Worm (Caenorhabditis elegans): ENCODE results near the gene T08E11.1.
"Not testable (repeated sequence)": the region's sequence is repeated elsewhere in the genome, so short reads cannot be mapped to it uniquely, and the experiment has no call there.

Gene T08E11.1

DNA sequence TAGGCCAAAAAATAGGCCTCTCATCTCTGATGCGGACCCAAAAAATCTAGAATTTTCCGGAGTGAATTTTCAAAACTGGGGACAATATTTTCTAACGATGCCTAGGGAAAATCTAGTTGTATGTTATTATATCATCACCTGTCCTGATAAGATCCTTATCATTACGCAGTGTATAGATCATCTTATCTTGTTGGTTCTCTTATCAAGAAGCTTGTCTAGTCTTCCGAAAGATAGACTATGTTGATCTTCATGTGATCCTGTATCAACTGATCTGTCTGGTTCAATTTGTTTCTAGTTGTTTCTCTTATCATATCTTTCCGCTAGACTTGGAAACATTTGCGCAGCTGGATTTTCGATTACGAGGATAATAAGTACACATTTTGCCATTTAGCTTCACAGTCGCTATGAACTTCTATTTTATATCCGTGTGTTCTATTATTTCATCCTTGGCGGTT, 14.6 kb downstream of the T08E11.1 start, which contains the start of gene C52E2.3:
Gene C52E2.3, plus strand, starts transcription at position 405 of the 455 bp plus-strand sequence.
- no peak for TF ChIP-seq unc-62 (GFP tag; optimal IDR thresholded peaks at IDR 0.05)

DNA sequence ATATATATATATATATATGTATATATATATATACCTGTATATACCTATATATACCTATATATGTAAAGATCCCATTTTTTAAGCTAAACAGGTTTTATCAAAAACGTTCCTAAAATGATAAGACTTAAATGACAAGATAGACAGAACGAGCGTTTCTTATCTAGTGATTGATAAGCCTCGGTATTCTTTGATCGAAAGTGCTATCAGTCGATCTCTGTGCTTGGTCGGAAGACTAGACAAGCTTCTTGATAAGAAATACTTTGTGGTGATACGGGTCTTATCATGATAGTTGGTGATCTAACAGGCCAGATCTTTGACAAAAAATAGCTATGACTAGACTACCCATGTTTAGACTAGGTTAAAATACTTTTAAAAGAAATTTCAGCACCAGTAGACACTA, 15.4 kb downstream of the T08E11.1 start:
- no peak for TF ChIP-seq unc-62 (GFP tag; optimal IDR thresholded peaks at IDR 0.05)

DNA sequence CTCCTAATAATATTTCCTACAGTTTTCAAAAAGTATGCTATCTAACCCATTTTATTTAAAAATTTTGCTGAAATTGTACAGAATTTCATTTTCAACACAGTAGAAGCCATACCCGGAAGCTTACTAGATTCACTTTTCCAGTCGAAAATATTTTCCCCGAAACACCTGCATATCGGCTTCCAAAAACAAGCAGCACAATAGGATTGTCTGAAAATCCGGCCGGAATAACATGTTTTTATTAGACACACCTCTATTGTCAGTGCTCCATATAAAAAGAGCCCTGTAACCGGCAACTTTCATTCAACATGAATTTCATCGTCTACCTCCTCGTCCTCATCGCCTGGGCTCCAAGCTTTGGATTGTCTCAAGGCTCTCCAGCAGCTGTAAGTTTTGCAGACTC, 16.2 kb downstream of the T08E11.1 start, which contains the start of gene C52E2.2:
Gene C52E2.2, plus strand, starts transcription at position 301 of the 400 bp plus-strand sequence.
- TF ChIP-seq unc-62 (GFP tag; optimal IDR thresholded peaks at IDR 0.05) = no peak

DNA sequence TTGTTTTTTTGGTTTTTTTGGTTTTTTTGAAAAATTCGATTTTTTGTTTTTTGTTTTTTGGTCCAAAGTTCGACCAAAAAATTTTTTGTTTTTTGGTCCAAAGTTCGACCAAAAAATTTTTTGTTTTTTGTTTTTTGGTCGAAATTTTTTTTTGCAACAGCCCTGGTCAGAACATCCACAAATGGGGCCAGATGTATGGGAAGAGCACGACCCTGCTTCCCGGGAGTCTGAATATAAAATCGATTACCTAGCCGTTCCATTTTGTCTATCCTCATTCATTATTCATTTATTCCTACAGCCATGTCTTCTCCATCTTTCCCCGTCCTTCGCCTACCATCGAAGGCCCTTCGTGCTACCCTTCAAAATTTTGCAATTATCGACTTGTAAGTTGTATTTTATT, 17.8 kb downstream of the T08E11.1 start, which contains the start of gene fbxb-95:
Gene fbxb-95, plus strand, starts transcription at position 301 of the 400 bp plus-strand sequence.
- not testable (repeated sequence) for TF ChIP-seq unc-62 (GFP tag; optimal IDR thresholded peaks at IDR 0.05)

DNA sequence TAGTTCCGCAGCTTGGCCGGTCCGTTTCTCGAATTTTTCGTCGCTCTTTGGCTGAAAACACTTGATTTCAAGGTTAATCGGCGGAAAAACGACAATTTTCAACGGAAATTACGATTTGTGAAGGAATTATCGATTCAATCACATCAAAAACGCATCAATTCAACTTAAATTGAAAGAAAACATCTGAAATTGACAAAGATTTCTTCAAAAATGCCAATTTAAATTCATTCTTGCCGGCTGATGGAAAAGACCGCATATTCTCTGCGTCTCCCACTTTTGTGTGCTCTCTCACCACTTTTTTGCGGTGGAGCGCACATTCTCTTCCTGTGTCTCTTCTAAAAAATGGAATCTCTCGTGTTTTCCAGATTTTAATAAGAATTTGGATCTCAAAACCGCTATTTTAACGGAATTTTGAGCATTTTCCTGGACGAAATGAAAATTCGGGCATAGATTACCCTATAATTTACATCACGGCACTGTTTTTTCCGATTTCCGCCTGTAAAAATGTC, 25.0 kb downstream of the T08E11.1 start, which contains the start of gene C16C4.18:
Gene C16C4.18, minus strand, starts transcription at position 51 of the 509 bp plus-strand sequence.
- not testable (repeated sequence) for TF ChIP-seq unc-62 (GFP tag; optimal IDR thresholded peaks at IDR 0.05)

DNA sequence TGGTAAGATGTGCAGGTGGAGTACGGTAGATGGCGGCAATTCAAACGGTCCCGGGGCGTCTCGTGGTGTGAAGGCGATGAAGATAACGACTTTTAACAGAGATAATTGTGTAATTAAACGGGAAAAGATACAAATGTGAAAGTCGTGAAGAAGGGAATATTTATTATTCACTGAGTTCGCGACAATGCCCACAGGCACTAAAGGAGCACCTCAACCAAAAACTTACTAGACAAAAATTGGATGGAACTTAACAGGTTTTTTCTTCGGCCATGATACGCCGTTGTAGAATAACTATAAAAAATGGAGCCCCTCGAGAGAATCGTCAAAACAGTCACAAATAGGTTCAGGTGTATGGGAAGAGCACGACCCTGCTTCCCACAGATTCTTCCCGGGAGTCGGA, 26.0 kb downstream of the T08E11.1 start, which contains the start of gene fbxb-98:
Gene fbxb-98, plus strand, starts transcription at position 301 of the 400 bp plus-strand sequence.
- not testable (repeated sequence) for TF ChIP-seq unc-62 (GFP tag; optimal IDR thresholded peaks at IDR 0.05)

DNA sequence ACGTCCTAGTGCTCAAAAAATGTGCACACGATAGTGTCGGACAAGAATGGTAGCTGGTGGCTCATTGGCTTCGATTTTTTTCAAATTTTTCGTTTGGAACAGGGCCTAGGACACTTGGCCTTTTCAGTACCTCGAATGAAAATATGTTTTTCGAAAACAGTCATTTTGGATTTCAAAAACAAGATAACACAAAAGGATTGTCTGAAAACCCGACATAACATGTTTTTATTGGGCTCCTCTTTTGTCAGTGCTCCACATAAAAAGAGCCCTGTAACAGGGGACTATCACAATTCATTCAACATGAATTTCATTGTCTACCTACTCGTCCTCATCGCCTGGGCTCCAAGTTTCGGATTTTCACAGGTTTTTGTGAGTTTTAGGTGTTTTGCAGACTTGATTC, 28.0 kb downstream of the T08E11.1 start, which contains the start of gene C16C4.17:
Gene C16C4.17, plus strand, starts transcription at position 301 of the 400 bp plus-strand sequence.
- no peak for TF ChIP-seq unc-62 (GFP tag; optimal IDR thresholded peaks at IDR 0.05)

DNA sequence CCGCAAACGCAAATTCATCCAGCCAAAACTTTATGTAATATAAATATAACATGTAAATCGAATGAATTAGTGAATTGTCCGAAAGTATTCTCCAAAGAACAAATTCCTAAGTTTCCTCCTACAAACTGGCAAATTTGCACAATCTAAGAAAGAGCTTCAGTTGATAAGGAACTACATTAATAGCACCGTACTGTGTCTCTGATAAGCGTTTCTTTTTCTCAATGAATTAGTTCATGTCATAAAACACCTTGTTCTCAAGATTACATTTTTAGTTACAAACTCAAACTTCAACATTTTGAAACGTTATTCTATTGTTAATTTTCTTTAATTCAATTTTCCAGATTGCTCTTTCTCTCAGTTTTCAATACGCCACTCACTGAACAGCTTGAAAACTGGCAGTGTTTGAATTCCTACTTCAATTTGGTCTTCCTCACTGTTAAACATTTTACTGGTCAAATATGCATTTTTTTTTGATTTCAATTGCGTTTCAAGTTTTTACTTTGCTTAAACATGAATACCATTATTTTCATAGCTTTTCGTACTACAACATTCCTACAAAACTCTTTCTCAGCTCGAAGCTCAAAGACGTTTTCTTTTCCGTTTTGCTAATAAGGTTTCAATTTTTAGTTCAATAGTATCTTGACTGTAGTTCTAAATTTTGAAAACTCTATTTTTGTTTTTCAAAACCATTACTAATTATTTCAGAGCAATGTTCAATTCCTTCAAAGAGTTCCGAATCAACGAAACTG, 29.6 kb downstream of the T08E11.1 start, which contains the start of gene math-15:
Gene math-15, plus strand, starts transcription at position 699 of the 749 bp plus-strand sequence.
- TF ChIP-seq unc-62 (GFP tag; optimal IDR thresholded peaks at IDR 0.05) = no peak

DNA sequence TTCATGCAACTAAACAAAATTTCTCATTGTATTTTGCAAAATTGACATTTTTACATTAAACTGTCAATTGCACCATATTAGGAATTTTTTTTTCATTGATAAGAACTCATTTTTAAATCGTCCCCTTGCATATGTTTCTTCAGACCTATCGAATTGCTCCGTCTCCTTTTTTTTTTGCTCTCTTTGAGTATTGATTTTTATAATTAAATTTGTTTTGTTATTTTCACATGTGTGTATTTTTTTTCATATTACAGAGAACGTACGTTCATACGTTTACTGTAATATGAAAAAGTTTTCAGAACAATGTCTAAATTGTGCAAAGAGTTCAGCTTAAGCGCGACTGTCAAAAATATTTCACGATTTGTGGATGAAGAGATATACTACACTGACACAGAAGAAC, 32.8 kb downstream of the T08E11.1 start, which contains the start of gene math-14:
Gene math-14, plus strand, starts transcription at position 301 of the 400 bp plus-strand sequence.
- no peak for TF ChIP-seq unc-62 (GFP tag; optimal IDR thresholded peaks at IDR 0.05)

DNA sequence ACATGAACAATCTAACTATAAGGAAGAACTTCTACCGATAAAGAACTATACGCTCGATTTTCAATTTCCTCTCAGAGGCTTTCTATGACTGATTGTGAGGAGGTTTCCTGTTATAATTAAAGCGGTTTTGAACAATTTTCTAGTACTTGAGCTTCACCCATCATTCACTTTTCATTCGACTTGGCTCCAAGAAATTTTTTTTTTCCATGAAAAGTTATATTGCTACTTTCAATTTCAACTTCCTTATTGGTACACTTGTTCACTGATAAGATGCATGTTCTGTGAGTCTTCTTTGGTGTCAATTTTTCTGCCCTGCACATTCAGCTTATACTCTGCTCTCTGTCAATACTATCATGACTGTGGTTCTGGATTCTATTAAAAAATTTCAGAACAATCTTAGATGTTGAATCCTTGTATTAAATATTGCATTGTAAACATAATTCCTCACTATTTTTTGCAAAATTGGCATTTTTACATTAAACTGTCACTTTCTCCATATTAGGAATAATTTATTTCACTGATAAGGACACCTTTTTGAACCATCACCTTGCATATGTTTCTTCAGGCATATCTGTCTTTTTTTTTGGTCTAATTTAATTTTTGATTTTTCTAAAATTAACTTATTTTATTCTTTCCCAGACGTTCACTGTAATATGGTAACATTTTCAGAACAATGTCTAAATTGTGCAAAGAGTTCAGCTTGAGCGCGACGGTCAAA, 34.7 kb downstream of the T08E11.1 start, which contains the start of gene math-10:
Gene math-10, plus strand, starts transcription at position 668 of the 718 bp plus-strand sequence.
- no peak for TF ChIP-seq unc-62 (GFP tag; optimal IDR thresholded peaks at IDR 0.05)

DNA sequence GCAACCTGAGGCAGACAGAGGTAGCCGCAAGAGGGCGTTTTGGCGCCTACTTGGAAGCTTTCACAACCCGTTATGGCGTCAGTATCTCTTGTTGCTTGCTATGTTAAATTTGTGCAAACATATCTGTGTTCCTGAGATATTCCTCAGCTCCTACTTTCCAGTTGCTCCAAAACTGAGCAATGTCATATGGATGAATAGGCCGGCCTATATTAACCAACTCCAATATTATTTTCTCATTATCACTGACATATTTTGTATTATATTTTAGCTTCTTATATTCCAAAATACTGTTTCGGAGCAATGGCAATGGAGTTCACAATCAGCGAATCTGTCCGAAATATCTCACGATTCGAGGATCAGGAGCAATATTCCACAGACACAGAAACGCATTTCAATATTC, 39.4 kb downstream of the T08E11.1 start, which contains the start of gene math-13:
Gene math-13, plus strand, starts transcription at position 301 of the 400 bp plus-strand sequence.
- TF ChIP-seq unc-62 (GFP tag; optimal IDR thresholded peaks at IDR 0.05) = no peak

DNA sequence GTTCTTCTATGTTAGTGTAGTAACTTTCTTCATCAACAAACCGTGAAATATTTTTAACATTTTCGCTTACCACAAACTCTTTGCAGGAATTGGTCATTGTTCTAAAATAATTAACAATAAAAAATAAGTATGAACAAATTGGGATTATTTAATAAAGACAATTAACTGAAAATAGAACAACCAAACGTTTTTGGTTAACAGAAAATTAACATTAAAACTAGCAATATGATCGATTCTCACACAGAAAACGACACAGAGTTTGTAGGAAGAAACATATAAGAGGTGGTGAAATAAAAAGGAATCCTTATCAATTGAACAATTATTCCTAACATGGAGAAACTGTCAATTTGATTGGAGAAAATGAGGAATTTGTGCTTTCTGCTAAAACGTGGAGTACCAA, 42.4 kb downstream of the T08E11.1 start, which contains the start of gene math-16:
Gene math-16, minus strand, starts transcription at position 101 of the 400 bp plus-strand sequence.
- TF ChIP-seq unc-62 (GFP tag; optimal IDR thresholded peaks at IDR 0.05) = no peak

DNA sequence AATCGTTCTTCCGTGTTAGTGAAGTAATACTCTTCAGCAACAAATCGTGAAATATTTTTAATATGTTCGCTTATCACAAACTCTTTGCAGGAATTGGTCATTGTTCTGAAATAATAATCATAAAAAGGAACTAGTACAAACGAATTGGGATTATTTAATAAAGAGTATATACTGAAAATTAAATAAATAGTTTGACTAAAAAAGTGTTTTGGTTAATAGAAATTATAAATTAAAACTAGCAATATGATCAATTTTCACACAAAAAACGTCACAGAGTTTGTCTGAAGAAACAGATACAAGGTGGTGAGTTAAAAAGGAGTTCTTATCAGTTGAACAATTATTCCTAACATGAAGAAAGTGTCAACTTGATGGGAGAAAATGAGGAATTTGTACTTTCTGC, 46.4 kb downstream of the T08E11.1 start, which contains the start of gene math-5:
Gene math-5, minus strand, starts transcription at position 101 of the 400 bp plus-strand sequence.
- no peak for TF ChIP-seq unc-62 (GFP tag; optimal IDR thresholded peaks at IDR 0.05)

DNA sequence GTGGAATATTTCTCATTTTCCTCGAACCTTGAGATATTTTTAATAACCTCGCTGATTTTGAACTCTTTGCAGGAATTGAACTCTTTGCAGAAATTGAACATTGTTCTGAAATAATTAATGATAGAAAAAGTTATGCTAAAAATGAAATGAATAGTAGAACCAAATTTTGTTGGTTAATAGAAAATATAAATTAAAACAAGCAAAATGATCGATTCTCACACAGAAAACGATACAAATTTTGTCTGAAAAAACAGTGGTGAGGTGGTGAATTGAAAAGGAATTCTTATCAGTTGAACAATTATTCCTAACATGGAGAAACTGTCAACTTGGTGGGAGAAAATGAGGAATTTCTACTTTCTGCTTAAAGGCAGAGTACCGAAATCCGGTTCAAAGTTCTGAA, 48.3 kb downstream of the T08E11.1 start, which contains the start of gene math-6:
Gene math-6, minus strand, starts transcription at position 101 of the 400 bp plus-strand sequence.
- TF ChIP-seq unc-62 (GFP tag; optimal IDR thresholded peaks at IDR 0.05) = no peak

DNA sequence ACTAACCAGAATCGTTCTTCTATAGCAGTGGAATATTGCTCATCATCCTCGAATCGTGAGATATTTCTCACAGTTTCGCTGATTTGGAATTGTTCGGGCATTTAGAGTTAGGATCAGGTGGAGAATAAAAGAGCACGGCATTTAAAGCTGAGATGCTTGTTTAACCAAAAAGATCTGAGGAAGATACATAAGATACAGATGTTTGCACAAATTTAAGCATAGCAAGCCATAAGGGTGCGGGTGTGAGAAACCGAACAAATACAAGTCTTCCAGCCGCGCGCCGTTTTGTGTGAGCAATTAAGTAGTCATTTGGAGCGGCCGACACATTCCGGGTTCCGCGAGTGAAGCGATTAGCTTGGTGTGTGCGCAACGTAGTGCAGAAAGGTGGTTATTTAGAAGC, 50.1 kb downstream of the T08E11.1 start, which contains the start of gene math-7:
Gene math-7, minus strand, starts transcription at position 101 of the 400 bp plus-strand sequence.
- no peak for TF ChIP-seq unc-62 (GFP tag; optimal IDR thresholded peaks at IDR 0.05)

Data from whole organism, dauer.